Worm (Caenorhabditis elegans): Measurements from ENCODE around the gene sams-4.

DNA sequence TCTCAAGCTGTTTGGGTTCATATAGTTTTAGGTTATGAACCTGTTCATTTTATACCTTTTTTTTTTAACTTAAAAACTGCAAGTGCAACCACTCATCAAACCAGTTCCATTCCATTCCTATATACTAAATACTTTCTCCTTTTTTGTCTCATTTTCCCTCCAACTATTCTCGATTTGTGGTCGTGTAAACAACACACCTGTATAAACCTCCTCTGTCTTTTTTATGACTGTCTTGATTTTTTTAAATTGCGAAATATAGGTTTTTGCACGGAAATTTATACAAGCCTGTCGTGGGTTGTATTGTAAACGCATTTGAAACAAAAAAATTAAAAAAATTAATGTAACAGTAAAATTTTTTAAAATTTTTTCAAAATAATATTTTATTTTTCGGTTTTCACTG, 29.7 kb downstream of the sams-4 start:
- TF ChIP-seq jun-1 (tag; optimal IDR thresholded peaks at IDR 0.05) (no peak), lin-35 (GFP tag; optimal IDR thresholded peaks at IDR 0.05) (no peak), dpl-1 (GFP tag; optimal IDR thresholded peaks at IDR 0.05) (no peak), fkh-4 (tag; optimal IDR thresholded peaks at IDR 0.05; ENCODE audit: borderline replicate concordance) (no peak), mdl-1 (tag; optimal IDR thresholded peaks at IDR 0.05) (no peak), ceh-88 (GFP tag; IDR thresholded peaks at IDR 0.05) (no peak), efl-3 (GFP tag; optimal IDR thresholded peaks at IDR 0.05) (no peak), efl-1 (optimal IDR thresholded peaks at IDR 0.05) (no peak), efl-1 (GFP tag; optimal IDR thresholded peaks at IDR 0.05 in 1 of 2) (no peak), nhr-77 (tag; optimal IDR thresholded peaks at IDR 0.05) (no peak), nhr-12 (tag; optimal IDR thresholded peaks at IDR 0.05) (no peak), ama-1 (optimal IDR thresholded peaks at IDR 0.05) (no peak), nhr-19 (GFP tag; conservative IDR thresholded peaks at IDR 0.05) (no peak)
